Fruit fly (Drosophila melanogaster) whole organism, embryonic: Measurements from ENCODE around the gene CG1910.

Experiments used
- Ada2b ChIP-seq: fragments of 200-800 bp; sonication (Bioruptor generic); IDR thresholded peaks from 2 replicates; pipeline ENCODE4 v1.3.6; 2022; ENCODE audit warnings: missing biosample characterization, missing genetic modification characterization
- Adf1 ChIP-seq: fragments of 200-800 bp; sonication (Bioruptor generic); IDR thresholded peaks from 2 replicates; pipeline ENCODE4 v1.3.6; 2022; ENCODE audit warnings: missing biosample characterization, missing genetic modification characterization
- Atf3 ChIP-seq: fragments of 200-800 bp; sonication (Bioruptor generic); optimal IDR thresholded peaks from 3 replicates; lab custom pipeline; 2016; ENCODE audit warnings: missing biosample characterization, missing genetic modification characterization
- B-H2 ChIP-seq: fragments of 200-800 bp; sonication (Bioruptor generic); optimal IDR thresholded peaks from 2 replicates; lab custom pipeline; 2018; ENCODE audit warnings: missing biosample characterization, mild to moderate bottlenecking, missing genetic modification characterization
- Bgb ChIP-seq: fragments of 200-800 bp; sonication (Bioruptor generic); IDR thresholded peaks from 2 replicates; pipeline ENCODE4 v1.3.6; 2022; ENCODE audit warnings: missing biosample characterization, missing genetic modification characterization; ENCODE audit not compliant: partially characterized antibody
- CG10321 ChIP-seq: fragments of 200-800 bp; sonication (Bioruptor generic); IDR thresholded peaks from 2 replicates; pipeline ENCODE4 v1.3.6; 2022; ENCODE audit warnings: missing biosample characterization, missing genetic modification characterization
- CG11696 ChIP-seq: fragments of 200-800 bp; sonication (Bioruptor generic); IDR thresholded peaks from 2 replicates; pipeline ENCODE4 v1.3.6; 2022; ENCODE audit warnings: missing biosample characterization, missing genetic modification characterization
- CG12219 ChIP-seq: fragments of 200-800 bp; sonication (Bioruptor generic); optimal IDR thresholded peaks from 3 replicates; lab custom pipeline; 2018; ENCODE audit warnings: missing biosample characterization, mild to moderate bottlenecking, missing genetic modification characterization
- CG12391 ChIP-seq: fragments of 200-800 bp; sonication (Bioruptor generic); optimal IDR thresholded peaks from 3 replicates; lab custom pipeline; 2018; ENCODE audit warnings: missing biosample characterization, mild to moderate bottlenecking, missing genetic modification characterization, moderate library complexity
- CG14014 ChIP-seq: fragments of 200-800 bp; sonication (Bioruptor generic); IDR thresholded peaks from 2 replicates; pipeline ENCODE4 v1.3.6; 2022; ENCODE audit warnings: missing biosample characterization, missing genetic modification characterization
- CG14441 ChIP-seq: fragments of 200-800 bp; sonication (Bioruptor generic); IDR thresholded peaks from 2 replicates; pipeline ENCODE4 v1.3.6; 2022; ENCODE audit warnings: missing biosample characterization, missing genetic modification characterization
- CG15479 ChIP-seq: fragments of 200-800 bp; sonication (Bioruptor generic); optimal IDR thresholded peaks from 3 replicates; lab custom pipeline; 2019; ENCODE audit warnings: missing biosample characterization, mild to moderate bottlenecking, missing genetic modification characterization, moderate library complexity
- CG1603 ChIP-seq: fragments of 200-800 bp; sonication (Bioruptor generic); optimal IDR thresholded peaks from 2 replicates; lab custom pipeline; 2019; ENCODE audit warnings: missing biosample characterization, mild to moderate bottlenecking, missing genetic modification characterization, moderate library complexity
- CG1832 ChIP-seq: fragments of 200-800 bp; sonication (Bioruptor generic); optimal IDR thresholded peaks from 2 replicates; lab custom pipeline; 2017; ENCODE audit warnings: missing biosample characterization, mild to moderate bottlenecking, missing genetic modification characterization, inconsistent platforms
- CG18619 ChIP-seq: fragments of 200-800 bp; sonication (Bioruptor generic); optimal IDR thresholded peaks from 3 replicates; lab custom pipeline; 2017; ENCODE audit warnings: missing biosample characterization, mild to moderate bottlenecking, missing genetic modification characterization
- CG2120 ChIP-seq: fragments of 200-800 bp; sonication (Bioruptor generic); optimal IDR thresholded peaks from 3 replicates; lab custom pipeline; 2016; ENCODE audit warnings: missing biosample characterization, missing genetic modification characterization
- CG31388 ChIP-seq: fragments of 200-800 bp; sonication (Bioruptor generic); optimal IDR thresholded peaks from 2 replicates; lab custom pipeline; 2016; ENCODE audit warnings: missing biosample characterization, missing genetic modification characterization
- CG4854 ChIP-seq: fragments of 200-800 bp; sonication (Bioruptor generic); optimal IDR thresholded peaks from 2 replicates; lab custom pipeline; 2016; ENCODE audit warnings: missing biosample characterization, missing genetic modification characterization, inconsistent platforms
- CG5245 ChIP-seq: fragments of 200-800 bp; sonication (Bioruptor generic); optimal IDR thresholded peaks from 3 replicates; lab custom pipeline; 2016; ENCODE audit warnings: missing biosample characterization, missing genetic modification characterization
- CG7839 ChIP-seq: fragments of 200-800 bp; sonication (Bioruptor generic); optimal IDR thresholded peaks from 3 replicates; lab custom pipeline; 2018; ENCODE audit warnings: missing biosample characterization, mild to moderate bottlenecking, missing genetic modification characterization, moderate library complexity
- CG8359 ChIP-seq: fragments of 200-800 bp; sonication (Bioruptor generic); optimal IDR thresholded peaks from 2 replicates; lab custom pipeline; 2017; ENCODE audit warnings: missing biosample characterization, mild to moderate bottlenecking, missing genetic modification characterization, borderline replicate concordance
- CG9797 ChIP-seq: fragments of 200-800 bp; sonication (Bioruptor generic); optimal IDR thresholded peaks from 3 replicates; lab custom pipeline; 2018; ENCODE audit warnings: missing biosample characterization, mild to moderate bottlenecking, missing genetic modification characterization
- Dbx ChIP-seq: fragments of 200-800 bp; sonication (Bioruptor generic); IDR thresholded peaks from 3 replicates; pipeline ENCODE4 v1.3.6; 2022; ENCODE audit warnings: missing biosample characterization, missing genetic modification characterization
- Doc2 ChIP-seq: fragments of 200-800 bp; sonication (Bioruptor generic); IDR thresholded peaks from 2 replicates; pipeline ENCODE4 v1.3.6; 2022; ENCODE audit warnings: missing biosample characterization, missing genetic modification characterization
- HmgD ChIP-seq: fragments of 200-800 bp; sonication (Bioruptor generic); optimal IDR thresholded peaks from 3 replicates; lab custom pipeline; 2016; ENCODE audit warnings: missing biosample characterization, missing genetic modification characterization
- Hmx ChIP-seq: fragments of 200-800 bp; sonication (Bioruptor generic); optimal IDR thresholded peaks from 2 replicates; lab custom pipeline; 2016; ENCODE audit warnings: missing biosample characterization, missing genetic modification characterization
- Hr51 ChIP-seq, 2 experiments: fragments of 200-800 bp; sonication (Bioruptor generic); optimal IDR thresholded peaks; 2 replicates in 1 of 2; 3 replicates in 1 of 2; lab custom pipeline; 2016 to 2018; ENCODE audit warnings: missing biosample characterization in 2 of 2, missing genetic modification characterization in 2 of 2, mild to moderate bottlenecking in 1 of 2, moderate library complexity in 1 of 2
- Lim3 ChIP-seq: fragments of 200-800 bp; sonication (Bioruptor generic); IDR thresholded peaks from 2 replicates; pipeline ENCODE4 v1.3.6; 2022; ENCODE audit warnings: missing biosample characterization, missing genetic modification characterization
- NC2β ChIP-seq: fragments of 200-800 bp; sonication (Bioruptor generic); optimal IDR thresholded peaks from 2 replicates; lab custom pipeline; 2016; ENCODE audit warnings: missing biosample characterization, missing genetic modification characterization
- Oaz ChIP-seq: fragments of 200-800 bp; sonication (Bioruptor generic); IDR thresholded peaks from 2 replicates; pipeline ENCODE4 v1.3.6; 2022; ENCODE audit warnings: missing biosample characterization, missing genetic modification characterization
- Opbp ChIP-seq: fragments of 200-800 bp; sonication (Bioruptor generic); IDR thresholded peaks from 3 replicates; pipeline ENCODE4 v1.3.6; 2022; ENCODE audit warnings: missing biosample characterization, missing genetic modification characterization; ENCODE audit not compliant: partially characterized antibody
- Ssrp ChIP-seq: fragments of 200-800 bp; sonication (Bioruptor generic); optimal IDR thresholded peaks from 2 replicates; lab custom pipeline; 2018; ENCODE audit warnings: missing biosample characterization, mild to moderate bottlenecking, missing genetic modification characterization, moderate library complexity
- Xbp1 ChIP-seq: fragments of 200-800 bp; sonication (Bioruptor generic); optimal IDR thresholded peaks from 3 replicates; lab custom pipeline; 2016; ENCODE audit warnings: missing biosample characterization, mild to moderate bottlenecking, missing genetic modification characterization
- bsh ChIP-seq, 2 experiments: fragments of 200-800 bp; sonication (Bioruptor generic); optimal IDR thresholded peaks; 2 replicates each; lab custom pipeline; 2017 to 2018; ENCODE audit warnings: mild to moderate bottlenecking in 2 of 2, missing biosample characterization in 2 of 2, missing genetic modification characterization in 2 of 2, moderate library complexity in 1 of 2
- caup ChIP-seq: fragments of 200-800 bp; sonication (Bioruptor generic); optimal IDR thresholded peaks from 3 replicates; lab custom pipeline; 2017; ENCODE audit warnings: missing biosample characterization, mild to moderate bottlenecking, missing genetic modification characterization, moderate library complexity; ENCODE audit not compliant: severe bottlenecking
- esg ChIP-seq: fragments of 200-800 bp; sonication (Bioruptor generic); conservative IDR thresholded peaks from 2 replicates; pipeline ENCODE4 v1.3.6; 2022; ENCODE audit warnings: missing biosample characterization, missing genetic modification characterization
- eve ChIP-seq, 2 experiments: fragments of >200 bp; optimal IDR thresholded peaks; 2 replicates each; lab custom pipeline; 2017; ENCODE audit warnings: missing biosample characterization in 2 of 2, missing genetic modification characterization in 2 of 2
- gcm ChIP-seq: fragments of 200-800 bp; sonication (Bioruptor generic); optimal IDR thresholded peaks from 2 replicates; lab custom pipeline; 2019; ENCODE audit warnings: missing biosample characterization, mild to moderate bottlenecking, missing genetic modification characterization, moderate library complexity
- h ChIP-seq: fragments of >200 bp; optimal IDR thresholded peaks from 2 replicates; lab custom pipeline; 2017
- ham ChIP-seq: fragments of 200-800 bp; sonication (Bioruptor generic); IDR thresholded peaks from 2 replicates; pipeline ENCODE4 v1.3.6; 2022; ENCODE audit warnings: missing biosample characterization, missing genetic modification characterization
- hbn ChIP-seq: fragments of 200-800 bp; sonication (Bioruptor generic); IDR thresholded peaks from 2 replicates; pipeline ENCODE4 v1.3.6; 2022; ENCODE audit warnings: missing biosample characterization, missing genetic modification characterization; ENCODE audit not compliant: partially characterized antibody
- ind ChIP-seq: fragments of 200-800 bp; sonication (Bioruptor generic); optimal IDR thresholded peaks from 3 replicates; lab custom pipeline; 2016; ENCODE audit warnings: missing biosample characterization, missing genetic modification characterization
- lmd ChIP-seq: fragments of 200-800 bp; sonication (Bioruptor generic); IDR thresholded peaks from 2 replicates; pipeline ENCODE4 v1.3.6; 2022; ENCODE audit warnings: missing biosample characterization, missing genetic modification characterization
- pros ChIP-seq: fragments of 200-800 bp; sonication (Bioruptor generic); optimal IDR thresholded peaks from 3 replicates; lab custom pipeline; 2019; ENCODE audit warnings: missing biosample characterization, mild to moderate bottlenecking, missing genetic modification characterization, moderate library complexity
- tna ChIP-seq: fragments of 200-800 bp; sonication (Bioruptor generic); IDR thresholded peaks from 2 replicates; pipeline ENCODE4 v1.3.6; 2022; ENCODE audit warnings: missing biosample characterization, missing genetic modification characterization; ENCODE audit not compliant: partially characterized antibody
- z ChIP-seq: fragments of 200-800 bp; sonication (Bioruptor generic); IDR thresholded peaks from 3 replicates; pipeline ENCODE4 v1.3.6; 2022; ENCODE audit warnings: missing biosample characterization, missing genetic modification characterization
- zen ChIP-seq: fragments of 200-800 bp; sonication (Bioruptor generic); optimal IDR thresholded peaks from 3 replicates; lab custom pipeline; 2018; ENCODE audit warnings: missing biosample characterization, mild to moderate bottlenecking, missing genetic modification characterization, moderate library complexity
- zfh2 ChIP-seq: fragments of 200-800 bp; sonication (Bioruptor generic); optimal IDR thresholded peaks from 2 replicates; lab custom pipeline; 2016; ENCODE audit warnings: missing biosample characterization, missing genetic modification characterization

Gene CG1910

DNA sequence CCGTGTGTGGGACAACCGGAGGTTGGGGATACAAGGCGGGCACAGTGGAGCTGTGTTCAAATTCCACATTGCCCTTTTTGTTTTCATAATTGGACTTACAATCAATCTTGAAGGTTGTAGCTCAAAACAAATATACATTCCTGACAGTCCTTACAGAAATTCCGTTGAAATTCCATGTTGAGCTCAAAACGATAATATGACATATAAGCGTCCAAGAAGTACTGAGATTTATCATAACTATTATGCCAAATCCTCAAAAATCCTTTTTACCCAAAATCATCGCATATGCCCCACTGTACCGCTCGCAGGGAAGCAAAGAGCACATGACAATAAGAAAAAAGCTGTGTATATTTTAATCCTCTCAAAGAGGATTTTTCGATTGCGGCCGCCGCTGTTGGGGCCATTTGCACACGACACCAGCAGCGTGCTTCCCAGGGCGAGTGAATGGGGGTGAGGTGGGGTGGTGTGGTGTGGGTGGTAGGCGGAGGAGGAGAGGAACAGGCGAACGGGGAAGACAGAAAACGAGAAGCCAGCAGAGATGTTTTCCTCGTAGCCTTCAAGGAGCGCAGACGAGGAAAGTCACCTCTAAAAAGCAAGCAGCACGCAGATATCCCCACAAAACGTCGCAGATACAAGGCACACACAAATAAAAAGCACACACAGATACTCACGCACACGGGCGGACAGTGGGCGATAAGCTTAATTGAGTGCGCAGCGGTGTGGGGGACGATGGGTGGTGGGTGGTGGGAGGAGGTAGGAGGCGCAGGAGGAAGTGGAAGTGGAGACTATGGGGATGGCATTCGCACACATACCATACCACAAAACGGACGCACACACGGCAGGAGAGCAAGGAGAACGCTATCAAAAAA is 29.9 kb upstream of the CG1910 start (continued):
- TF ChIP-seq CG12219 (GFP tag; lab: Kevin White, UChicago) = peak; percentile 50
- TF ChIP-seq Xbp1 (GFP tag; lab: Kevin White, UChicago) = peak; percentile 59
- TF ChIP-seq pros (GFP tag; lab: Kevin White, UChicago) = no peak
- peak; percentile 38 for TF ChIP-seq caup (GFP tag; lab: Kevin White, UChicago)
- TF ChIP-seq CG18619 (GFP tag; lab: Kevin White, UChicago) = peak; percentile 65
- no peak for TF ChIP-seq CG9797
- peak; percentile 17; the same call in 1 of the 2 replicates for TF ChIP-seq Bgb (GFP tag; lab: Robert Waterston, UW)
- no peak for TF ChIP-seq Doc2 (GFP tag; lab: Robert Waterston, UW)
- peak; percentile 51 to 64 for TF ChIP-seq bsh (GFP tag; optimal IDR thresholded peaks at IDR 0.05; lab: Kevin White, UChicago)
- no peak for TF ChIP-seq h (lab: Kevin White, UChicago)
- TF ChIP-seq Ada2b (GFP tag; lab: Robert Waterston, UW) = peak; percentile 44; the same call in 1 of the 2 replicates
- peak; percentile 79 for TF ChIP-seq CG7839 (tag; lab: Kevin White, UChicago)
- TF ChIP-seq zfh2 (GFP tag; lab: Kevin White, UChicago) = peak; percentile 57
- TF ChIP-seq CG4854 (GFP tag; lab: Kevin White, UChicago) = no peak
- TF ChIP-seq Atf3 (GFP tag; lab: Kevin White, UChicago) = no peak
- peak; percentile 50; the same call in 1 of the 2 replicates for TF ChIP-seq Oaz (GFP tag; lab: Robert Waterston, UW)
- TF ChIP-seq CG1832 (GFP tag; lab: Kevin White, UChicago) = no peak
- TF ChIP-seq CG5245 (GFP tag; lab: Kevin White, UChicago) = no peak
- TF ChIP-seq gcm (GFP tag; lab: Kevin White, UChicago) = no peak
- peak; percentile 60 for TF ChIP-seq CG1603 (tag; lab: Kevin White, UChicago)
- TF ChIP-seq Dbx (GFP tag; lab: Robert Waterston, UW) = 0 out of 3 replicates have a peak, but pooled peaks have one; percentile 17
- no peak for TF ChIP-seq HmgD (GFP tag; lab: Kevin White, UChicago)
- TF ChIP-seq lmd = peak; percentile 71
- no peak for TF ChIP-seq tna (GFP tag; lab: Robert Waterston, UW)
- TF ChIP-seq CG12391 (tag; lab: Kevin White, UChicago) = peak; percentile 50
- TF ChIP-seq CG11696 = 0 out of 2 replicates have a peak, but pooled peaks have one; percentile 30
- peak; percentile 79 for TF ChIP-seq CG2120
- no peak for TF ChIP-seq ham
- no peak for TF ChIP-seq CG31388 (GFP tag; lab: Kevin White, UChicago)
- TF ChIP-seq ind (GFP tag; lab: Kevin White, UChicago) = peak; percentile 53
- TF ChIP-seq Ssrp (tag; lab: Kevin White, UChicago) = peak; percentile 64
- no peak for TF ChIP-seq eve (GFP tag; optimal IDR thresholded peaks at IDR 0.05; lab: Kevin White, UChicago)
- no peak for TF ChIP-seq Opbp (GFP tag; lab: Robert Waterston, UW)
- peak; percentile 51 for TF ChIP-seq CG14441
- TF ChIP-seq CG10321 (GFP tag; lab: Robert Waterston, UW) = 0 out of 2 replicates have a peak, but pooled peaks have one; percentile 5
- no peak for TF ChIP-seq CG8359 (GFP tag; lab: Kevin White, UChicago)
- TF ChIP-seq CG15479 (GFP tag; lab: Kevin White, UChicago) = no peak
- TF ChIP-seq NC2β = no peak
- no peak for TF ChIP-seq zen
- TF ChIP-seq B-H2 = peak; percentile 22
- peak; percentile 26 to 79 for TF ChIP-seq Hr51 (GFP tag; optimal IDR thresholded peaks at IDR 0.05; lab: Kevin White, UChicago)
- TF ChIP-seq CG14014 (GFP tag; lab: Robert Waterston, UW) = peak; percentile 54; the same call in 1 of the 2 replicates
- no peak for TF ChIP-seq z (GFP tag; lab: Robert Waterston, UW)
- TF ChIP-seq Lim3 (GFP tag; lab: Robert Waterston, UW) = no peak
- no peak for TF ChIP-seq hbn (GFP tag; lab: Robert Waterston, UW)
- peak; percentile 79 for TF ChIP-seq Adf1 (GFP tag; lab: Robert Waterston, UW)
- TF ChIP-seq Hmx = no peak
- peak; percentile 60 for TF ChIP-seq esg (GFP tag; lab: Robert Waterston, UW)
